Fruit fly (Drosophila melanogaster): ENCODE data around the gene CG46320.

CG46320 gene

DNA sequence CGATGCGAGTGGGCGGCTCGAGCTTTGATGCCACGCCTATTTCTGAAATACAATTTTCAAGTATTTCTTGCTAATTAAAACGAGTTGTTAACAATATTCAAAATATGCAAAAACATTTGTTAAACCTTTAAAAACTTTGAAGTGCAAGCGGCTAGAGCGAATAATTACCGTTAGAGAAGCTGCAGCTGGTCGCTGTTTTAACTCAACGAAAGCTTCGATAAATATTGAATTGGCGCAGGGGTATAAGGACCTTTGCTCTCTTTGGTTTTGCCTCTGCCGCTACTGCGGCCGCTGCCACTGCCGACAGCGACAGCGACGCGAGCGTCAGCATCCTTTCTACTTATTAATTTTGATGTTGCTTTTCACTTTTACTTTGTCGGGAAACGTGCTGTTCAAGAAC is 671 bp upstream of the CG46320 start:
- TF ChIP-seq D1 (tag; optimal IDR thresholded peaks at IDR 0.05) (no peak), fd96Ca (GFP tag; IDR thresholded peaks at IDR 0.05) (no peak), CG14655 (GFP tag; optimal IDR thresholded peaks at IDR 0.05) (no peak), CG8159 (tag; optimal IDR thresholded peaks at IDR 0.05) (no peak), CG12605 (GFP tag; IDR thresholded peaks at IDR 0.05) (no peak), CG10348 (GFP tag; IDR thresholded peaks at IDR 0.05) (no peak), EcR (GFP tag; optimal IDR thresholded peaks at IDR 0.05) (no peak), CG15710 (tag; optimal IDR thresholded peaks at IDR 0.05) (no peak), CG9948 (tag; optimal IDR thresholded peaks at IDR 0.05) (no peak)

DNA sequence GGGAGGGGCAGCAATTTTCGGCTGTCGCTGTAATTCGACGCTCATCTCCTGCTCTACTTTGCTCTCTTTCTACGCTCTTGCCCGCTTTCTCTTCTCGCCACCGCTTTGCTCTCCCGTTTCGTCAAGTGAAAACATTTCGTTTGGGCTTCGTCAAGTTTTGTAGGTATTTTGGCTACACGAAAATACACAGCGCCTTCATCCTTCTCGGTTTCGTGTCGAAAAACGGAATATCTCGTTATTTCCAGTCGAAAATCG is 725 bp downstream of the CG46320 start:
- TF ChIP-seq CG32121 (GFP tag; IDR thresholded peaks at IDR 0.05) (no peak), gl (tag; optimal IDR thresholded peaks at IDR 0.05) (no peak), CG12605 (GFP tag; IDR thresholded peaks at IDR 0.05) (no peak), CG34367 (tag; optimal IDR thresholded peaks at IDR 0.05) (no peak), CG13204 (GFP tag; optimal IDR thresholded peaks at IDR 0.05) (no peak), Pif1B (GFP tag; optimal IDR thresholded peaks at IDR 0.05) (no peak), CG8159 (tag; optimal IDR thresholded peaks at IDR 0.05) (no peak), CG8301 (tag; optimal IDR thresholded peaks at IDR 0.05) (no peak), CG9948 (tag; optimal IDR thresholded peaks at IDR 0.05) (no peak), rn (GFP tag; IDR thresholded peaks at IDR 0.05) (no peak), Pif1A (GFP tag; optimal IDR thresholded peaks at IDR 0.05) (no peak), EcR (GFP tag; optimal IDR thresholded peaks at IDR 0.05) (no peak), CG14655 (GFP tag; optimal IDR thresholded peaks at IDR 0.05) (no peak), D1 (tag; optimal IDR thresholded peaks at IDR 0.05) (no peak)

DNA sequence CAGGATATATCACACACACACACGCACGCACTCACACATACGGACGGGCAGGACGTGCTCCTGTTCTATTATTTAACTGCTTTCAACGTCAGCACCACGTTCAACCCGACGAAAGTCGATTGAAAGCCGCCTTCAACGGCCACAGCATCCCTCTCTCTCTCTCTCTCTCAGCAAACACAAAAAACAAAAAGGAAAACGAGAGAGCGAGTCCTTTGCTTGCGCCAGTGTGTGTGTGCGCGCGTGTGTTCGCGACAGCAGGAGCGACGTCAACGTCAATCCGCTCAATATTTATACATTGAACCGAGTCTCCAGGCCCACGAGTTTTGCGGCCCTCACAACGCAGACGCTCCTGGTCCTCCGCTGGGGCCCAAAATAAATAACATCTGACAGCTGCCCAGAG is 1.5 kb downstream of the CG46320 start:
- no peak for TF ChIP-seq CG8301 (tag; optimal IDR thresholded peaks at IDR 0.05)

DNA sequence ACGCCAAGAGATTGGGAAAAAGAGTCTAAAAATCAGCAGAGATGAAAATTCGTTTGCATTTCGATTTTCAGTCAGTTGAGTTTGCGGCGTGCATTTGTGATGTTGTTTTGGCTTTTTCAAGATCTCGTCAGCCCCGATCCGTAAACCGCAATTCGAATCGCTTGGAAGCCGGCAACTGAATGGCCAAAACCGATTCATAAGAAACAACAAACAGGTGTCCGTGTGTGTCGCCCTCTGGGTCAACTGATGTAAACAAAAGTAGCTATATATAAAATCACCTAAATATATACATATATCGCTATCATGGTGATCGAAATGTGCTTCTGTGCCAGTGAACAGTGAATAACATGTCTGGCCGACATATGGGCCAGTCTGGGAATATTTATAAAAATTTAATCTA is 2.9 kb downstream of the CG46320 start:
- no peak for TF ChIP-seq gl (tag; optimal IDR thresholded peaks at IDR 0.05)
- no peak for TF ChIP-seq CG9948 (tag; optimal IDR thresholded peaks at IDR 0.05)

DNA sequence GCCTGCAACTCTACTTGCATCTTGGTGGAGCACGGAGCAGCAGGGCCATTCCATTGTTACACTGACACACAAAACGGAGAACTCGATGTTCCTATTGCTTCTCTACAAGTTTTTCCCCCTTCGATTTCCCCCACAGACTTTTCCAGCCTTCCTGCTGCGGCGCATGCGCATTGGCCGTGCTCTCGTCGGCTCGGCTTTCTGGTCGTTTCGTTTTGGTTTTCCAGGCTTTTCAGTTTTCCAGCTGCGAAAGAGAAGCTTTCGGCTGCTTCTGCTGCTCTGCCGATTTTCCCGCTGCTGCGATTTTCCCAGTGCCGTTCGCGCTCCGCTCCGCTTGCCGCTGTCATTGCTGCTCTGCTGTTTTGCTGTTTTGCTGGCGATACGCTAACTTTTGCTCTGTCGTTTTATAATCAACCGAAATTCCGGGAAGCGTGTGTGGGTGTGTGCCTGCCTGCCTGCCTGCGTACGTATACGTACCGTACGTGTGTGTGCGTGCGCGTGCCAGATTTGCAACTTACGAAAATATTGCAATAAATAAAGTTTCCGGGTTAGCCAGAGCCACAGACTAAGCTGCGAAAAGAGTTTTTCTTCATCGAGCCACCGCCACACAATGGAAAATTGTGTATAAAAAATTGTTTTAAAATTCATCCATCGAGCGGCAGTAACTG is 14.5 kb downstream of the CG46320 start:
- peak; percentile 41 for TF ChIP-seq CG13204 (GFP tag; optimal IDR thresholded peaks at IDR 0.05)
- no peak for TF ChIP-seq rn (GFP tag; IDR thresholded peaks at IDR 0.05)

DNA sequence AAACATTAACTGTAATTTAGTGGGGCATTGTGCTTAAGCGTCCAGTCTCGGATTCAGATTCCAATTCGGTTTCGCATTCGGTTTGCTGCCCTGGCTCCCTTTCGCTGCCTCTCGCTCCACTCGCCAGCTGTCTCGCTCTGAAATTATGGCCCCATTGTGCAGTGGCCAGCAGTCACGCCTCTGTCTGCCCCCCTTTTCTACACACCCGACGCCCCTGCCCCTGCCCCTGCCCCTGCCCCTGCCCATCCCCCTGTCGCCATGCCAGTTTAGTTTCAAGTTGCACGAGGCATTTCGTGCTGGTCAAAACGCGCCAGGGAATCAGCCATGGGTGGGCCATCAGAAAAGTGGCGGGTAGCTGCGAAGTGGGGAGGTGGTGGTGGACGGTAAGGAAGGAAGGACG is 22.4 kb downstream of the CG46320 start:
- TF ChIP-seq CG10348 (GFP tag; IDR thresholded peaks at IDR 0.05) (no peak), CG34367 (tag; optimal IDR thresholded peaks at IDR 0.05) (no peak), rn (GFP tag; IDR thresholded peaks at IDR 0.05) (no peak), fd96Ca (GFP tag; IDR thresholded peaks at IDR 0.05) (no peak), CG8159 (tag; optimal IDR thresholded peaks at IDR 0.05) (no peak), Pif1B (GFP tag; optimal IDR thresholded peaks at IDR 0.05) (no peak), CG12605 (GFP tag; IDR thresholded peaks at IDR 0.05) (no peak), gl (tag; optimal IDR thresholded peaks at IDR 0.05) (no peak), CG32121 (GFP tag; IDR thresholded peaks at IDR 0.05) (no peak), CG15710 (tag; optimal IDR thresholded peaks at IDR 0.05) (no peak), CG13204 (GFP tag; optimal IDR thresholded peaks at IDR 0.05) (no peak), Ets98B (GFP tag; IDR thresholded peaks at IDR 0.05) (no peak), EcR (GFP tag; optimal IDR thresholded peaks at IDR 0.05) (no peak), CG8301 (tag; optimal IDR thresholded peaks at IDR 0.05) (no peak), D1 (tag; optimal IDR thresholded peaks at IDR 0.05) (no peak), CG4496 (GFP tag; IDR thresholded peaks at IDR 0.05) (no peak), Pif1A (GFP tag; optimal IDR thresholded peaks at IDR 0.05) (no peak)

DNA sequence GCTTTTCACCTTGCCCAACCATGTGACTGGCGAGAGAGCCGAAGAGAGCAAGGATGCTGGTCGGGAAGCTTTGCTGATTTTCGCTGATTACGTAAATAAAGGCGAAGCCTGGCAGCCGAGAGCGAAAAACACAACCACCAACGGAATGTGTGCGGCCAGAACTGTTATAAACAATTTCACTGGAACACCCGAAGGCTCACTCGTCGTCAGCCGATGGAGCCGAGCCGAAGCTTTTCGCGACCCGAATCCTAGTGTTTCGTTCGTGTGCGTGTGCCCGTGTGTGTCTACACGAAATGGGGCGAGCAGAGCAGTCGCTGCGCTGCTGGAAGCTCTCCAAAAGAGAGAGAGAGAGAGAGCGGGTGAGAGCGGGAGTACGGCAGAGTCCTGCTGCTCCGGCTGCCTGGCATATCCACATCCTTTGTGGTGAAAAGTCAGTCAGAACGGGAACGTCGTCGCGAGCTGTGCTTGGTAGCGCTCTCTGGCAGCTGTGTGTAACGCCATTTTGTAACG is 27.1 kb downstream of the CG46320 start:
- TF ChIP-seq Snoo (tag; optimal IDR thresholded peaks at IDR 0.05) (no peak), EcR (GFP tag; optimal IDR thresholded peaks at IDR 0.05) (no peak), gl (tag; optimal IDR thresholded peaks at IDR 0.05) (no peak), CG8159 (tag; optimal IDR thresholded peaks at IDR 0.05) (no peak), CG17806 (tag; optimal IDR thresholded peaks at IDR 0.05) (no peak), CG32121 (GFP tag; IDR thresholded peaks at IDR 0.05) (no peak)

DNA sequence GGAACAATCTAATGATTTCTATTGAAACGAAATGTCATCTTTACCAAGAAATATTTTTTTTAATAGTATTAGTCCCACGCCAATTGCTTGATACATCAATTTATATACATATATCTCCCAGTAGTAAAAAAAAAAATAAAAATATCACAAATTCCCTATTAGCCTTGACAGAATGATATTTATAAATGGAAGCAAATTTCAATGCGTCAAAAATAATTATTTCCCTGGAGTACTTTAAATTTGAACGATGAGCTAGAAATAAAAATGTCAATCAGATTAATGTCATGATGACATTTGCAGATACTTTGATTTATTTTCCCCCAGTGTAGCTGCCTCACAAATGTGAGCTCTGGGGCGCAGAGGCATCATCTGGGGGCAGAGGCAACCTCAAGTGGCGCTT is 49.1 kb downstream of the CG46320 start, which contains the start of gene CG44521:
Gene CG44521 (plus strand): TSS at position 301 of the 400 bp plus-strand sequence.
- TF ChIP-seq Ets98B (GFP tag; IDR thresholded peaks at IDR 0.05) = no peak
- TF ChIP-seq CG9948 (tag; optimal IDR thresholded peaks at IDR 0.05) = no peak
- TF ChIP-seq fd96Ca (GFP tag; IDR thresholded peaks at IDR 0.05) = no peak
- TF ChIP-seq CG10348 (GFP tag; IDR thresholded peaks at IDR 0.05) = no peak
- TF ChIP-seq CG13204 (GFP tag; optimal IDR thresholded peaks at IDR 0.05) = no peak
- TF ChIP-seq Snoo (tag; optimal IDR thresholded peaks at IDR 0.05) = no peak
